Fruit fly (Drosophila melanogaster) whole organism, larva: ENCODE measurements around the gene FER.

Experiments used
- noc ChIP-seq: fragments of 200-800 bp; sonication (Bioruptor generic); optimal IDR thresholded peaks from 3 replicates; lab custom pipeline; 2019; ENCODE audit warnings: missing biosample characterization, mild to moderate bottlenecking, missing genetic modification characterization, moderate library complexity

Gene FER

dm6 chr3R:9394385-9395042 lies at the start of gene FER:
Gene FER (minus strand): TSS chr3R:9394546.
- TF ChIP-seq noc, result peak; percentile 30

dm6 chr3R:9441996-9442395 lies 47.6 kb upstream of the FER start:
- TF ChIP-seq noc, result no peak

- no peak for TF ChIP-seq noc
These were observed 46.8 kb upstream of the FER start for dm6 chr3R:9441134-9441533.

- TF ChIP-seq noc, result no peak
These were observed 43.3 kb upstream of the FER start for dm6 chr3R:9437618-9438017.

- TF ChIP-seq noc, result peak; percentile 38
These were observed 42.1 kb upstream of the FER start for dm6 chr3R:9436358-9436972.

- TF ChIP-seq noc, result no peak
These were observed 41.6 kb upstream of the FER start for dm6 chr3R:9435898-9436297.

- TF ChIP-seq noc, result peak; percentile 91
These were observed 40.4 kb upstream of the FER start for dm6 chr3R:9434543-9435407.

- no peak for TF ChIP-seq noc
These were observed 39.4 kb upstream of the FER start for dm6 chr3R:9433774-9434173.

dm6 chr3R:9433270-9433669 lies 38.9 kb upstream of the FER start:
- no peak for TF ChIP-seq noc

dm6 chr3R:9430344-9431253 lies 36.3 kb upstream of the FER start:
- TF ChIP-seq noc, result peak; percentile 78

dm6 chr3R:9428988-9429387 lies 34.6 kb upstream of the FER start:
- peak; percentile 90 for TF ChIP-seq noc

dm6 chr3R:9428189-9428699 lies 33.9 kb upstream of the FER start:
- TF ChIP-seq noc, result no peak

dm6 chr3R:9427328-9427727 lies 33.0 kb upstream of the FER start:
- TF ChIP-seq noc, result no peak

- TF ChIP-seq noc, result no peak
These were observed 29.8 kb upstream of the FER start for dm6 chr3R:9424061-9424665.

- no peak for TF ChIP-seq noc
These were observed 28.0 kb upstream of the FER start for dm6 chr3R:9422338-9422737.
